Worm (Caenorhabditis elegans) whole organism, young adult: ENCODE results near the gene T24D5.2.
A peak's percentile ranks its signal among the peaks of the same experiment; 100 is the strongest.

Source experiments
- C17E4.6 ChIP-seq: fragments of 200-800 bp; sonication (Bioruptor generic); IDR thresholded peaks from 2 replicates; pipeline ENCODE4 v1.3.6; 2022; ENCODE audit warnings: missing genetic modification reagents, missing genetic modification characterization, missing compliant biosample characterization
- ama-1 ChIP-seq, 3 experiments: fragments of 150-350 bp in 1 of 3; sonication (generic microtip) in 2 of 3; optimal IDR thresholded peaks; 2 replicates each; lab custom pipeline; 2014 to 2018; ENCODE audit warnings: missing biosample characterization in 2 of 3, missing genetic modification characterization in 2 of 3, missing genetic modification reagents in 2 of 3
- attf-6 ChIP-seq: fragments of 200-800 bp; sonication (Bioruptor generic); IDR thresholded peaks from 2 replicates; pipeline ENCODE4 v1.3.6; 2022; ENCODE audit warnings: missing genetic modification reagents, missing genetic modification characterization, missing compliant biosample characterization
- ceh-91 ChIP-seq: fragments of 200-800 bp; sonication (Bioruptor generic); IDR thresholded peaks from 2 replicates; pipeline ENCODE4 v1.3.6; 2022; ENCODE audit warnings: missing genetic modification reagents, missing genetic modification characterization, missing compliant biosample characterization
- dox-1 ChIP-seq: fragments of 200-800 bp; sonication (Bioruptor generic); IDR thresholded peaks from 2 replicates; pipeline ENCODE4 v1.3.6; 2022; ENCODE audit warnings: missing genetic modification reagents, missing genetic modification characterization, missing compliant biosample characterization
- madf-6 ChIP-seq: fragments of 200-800 bp; sonication (Bioruptor generic); IDR thresholded peaks from 2 replicates; pipeline ENCODE4 v1.3.6; 2022; ENCODE audit warnings: missing genetic modification reagents, missing genetic modification characterization, missing compliant biosample characterization
- snpc-1.3 ChIP-seq: sonication (generic microtip); optimal IDR thresholded peaks from 2 replicates; lab custom pipeline; 2017; ENCODE audit warnings: missing genetic modification characterization, mild to moderate bottlenecking, missing compliant biosample characterization, antibody characterized with exemption, moderate library complexity, missing genotype, missing genetic modification reagents; ENCODE audit not compliant: insufficient read depth
- unc-62 ChIP-seq: fragments of 150-350 bp; optimal IDR thresholded peaks from 2 replicates; lab custom pipeline; 2014; ENCODE audit warnings: missing biosample characterization, missing genetic modification reagents, missing genetic modification characterization
- zfh-2 ChIP-seq: fragments of 200-800 bp; sonication (Bioruptor generic); conservative IDR thresholded peaks from 2 replicates; pipeline ENCODE4 v1.3.6; 2022; ENCODE audit warnings: missing genetic modification reagents, missing genetic modification characterization, missing compliant biosample characterization

DNA sequence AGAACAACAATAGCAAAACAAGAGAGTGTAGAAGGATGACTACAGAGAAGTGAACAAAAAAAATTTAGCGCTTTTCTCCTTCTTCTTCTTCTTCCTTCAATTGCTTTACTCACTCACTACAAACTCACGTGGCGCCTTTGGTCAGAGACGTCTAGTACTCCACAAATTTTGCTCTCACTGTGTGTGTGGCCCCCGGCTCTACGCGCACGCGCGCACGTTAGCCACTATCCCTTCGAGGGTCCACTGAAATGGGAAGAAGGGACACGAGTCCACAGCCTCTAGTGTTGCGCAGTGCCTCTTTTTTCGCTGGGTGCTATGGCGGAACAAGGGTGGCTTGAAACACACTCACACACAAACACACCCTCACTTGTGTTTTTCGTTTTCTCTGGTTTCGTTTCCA is 43.0 kb upstream of the T24D5.2 start:
- no peak for TF ChIP-seq unc-62 (GFP tag; lab: Kevin White, UChicago)
- peak; percentile 64 for TF ChIP-seq zfh-2
- no peak for TF ChIP-seq snpc-1.3 (tag; lab: Kevin White, UChicago)
- TF ChIP-seq attf-6 (GFP tag; lab: Robert Waterston, UW), result no peak
- TF ChIP-seq ceh-91 (GFP tag; lab: Robert Waterston, UW), result no peak
- no peak for TF ChIP-seq ama-1 (optimal IDR thresholded peaks at IDR 0.05; lab: Kevin White, UChicago)
- TF ChIP-seq ama-1 (GFP tag; optimal IDR thresholded peaks at IDR 0.05; lab: Kevin White, UChicago), result no peak
- TF ChIP-seq madf-6 (GFP tag; lab: Robert Waterston, UW), result no peak
- no peak for TF ChIP-seq C17E4.6 (GFP tag; lab: Robert Waterston, UW)
- peak; percentile 59; the same call in 1 of the 2 replicates for TF ChIP-seq dox-1
